Worm (Caenorhabditis elegans) whole organism, late embryonic: ENCODE data around the gene str-185.

Source experiments
- C08G9.2 ChIP-seq: sonication (generic microtip); optimal IDR thresholded peaks from 2 replicates; lab custom pipeline; 2016; ENCODE audit warnings: mild to moderate bottlenecking, missing genetic modification characterization, moderate library complexity, missing compliant biosample characterization
- C38D4.7 ChIP-seq: fragments of 200-800 bp; sonication (Bioruptor generic); optimal IDR thresholded peaks from 2 replicates; lab custom pipeline; 2018; ENCODE audit warnings: mild to moderate bottlenecking, missing genetic modification characterization, moderate library complexity, missing compliant biosample characterization
- K09A11.1 ChIP-seq: sonication (generic microtip); optimal IDR thresholded peaks from 2 replicates; lab custom pipeline; 2017; ENCODE audit warnings: antibody characterized with exemption, mild to moderate bottlenecking, missing genetic modification characterization, missing compliant biosample characterization; ENCODE audit not compliant: insufficient read depth
- T23F11.4 ChIP-seq: fragments of 200-800 bp; sonication (Bioruptor generic); optimal IDR thresholded peaks from 2 replicates; lab custom pipeline; 2018; ENCODE audit warnings: mild to moderate bottlenecking, missing genetic modification characterization, missing compliant biosample characterization
- ahr-1 ChIP-seq: sonication (generic microtip); optimal IDR thresholded peaks from 2 replicates; lab custom pipeline; 2016; ENCODE audit warnings: missing genetic modification characterization, missing compliant biosample characterization
- ama-1 ChIP-seq: fragments of 150-350 bp; optimal IDR thresholded peaks from 2 replicates; lab custom pipeline; 2014
- ceh-14 ChIP-seq: sonication (generic microtip); optimal IDR thresholded peaks from 2 replicates; lab custom pipeline; 2016; ENCODE audit warnings: missing genotype, missing genetic modification characterization, missing compliant biosample characterization
- ceh-31 ChIP-seq: sonication (generic microtip); optimal IDR thresholded peaks from 2 replicates; lab custom pipeline; 2016; ENCODE audit warnings: missing genetic modification characterization, missing compliant biosample characterization
- ceh-34 ChIP-seq: sonication (generic microtip); optimal IDR thresholded peaks from 2 replicates; lab custom pipeline; 2016; ENCODE audit warnings: mild to moderate bottlenecking, missing genetic modification characterization, missing compliant biosample characterization
- ceh-45 ChIP-seq: fragments of 200-800 bp; sonication (Bioruptor generic); IDR thresholded peaks from 2 replicates; pipeline ENCODE4 v1.3.6; 2022; ENCODE audit warnings: missing genetic modification reagents, missing genetic modification characterization, missing compliant biosample characterization
- ceh-6 ChIP-seq: fragments of 200-800 bp; sonication (Bioruptor generic); optimal IDR thresholded peaks from 2 replicates; lab custom pipeline; 2018; ENCODE audit warnings: mild to moderate bottlenecking, missing genetic modification characterization, missing compliant biosample characterization
- dmd-4 ChIP-seq: sonication (generic microtip); optimal IDR thresholded peaks from 2 replicates; lab custom pipeline; 2016; ENCODE audit warnings: borderline replicate concordance, missing genetic modification characterization, missing compliant biosample characterization
- elt-2 ChIP-seq: sonication (generic microtip); optimal IDR thresholded peaks from 2 replicates; lab custom pipeline; 2016; ENCODE audit warnings: missing genetic modification reagents, missing genetic modification characterization, missing compliant biosample characterization
- elt-4 ChIP-seq: sonication (generic microtip); optimal IDR thresholded peaks from 2 replicates; lab custom pipeline; 2016; ENCODE audit warnings: missing genetic modification characterization, missing compliant biosample characterization
- eyg-1 ChIP-seq: sonication (generic microtip); optimal IDR thresholded peaks from 2 replicates; lab custom pipeline; 2016; ENCODE audit warnings: missing genotype, missing genetic modification characterization, missing compliant biosample characterization
- fkh-10 ChIP-seq: fragments of 150-350 bp; optimal IDR thresholded peaks from 2 replicates; lab custom pipeline; 2014; ENCODE audit warnings: missing biosample characterization, missing genetic modification reagents, missing genetic modification characterization
- fkh-6 ChIP-seq: sonication (generic microtip); optimal IDR thresholded peaks from 2 replicates; lab custom pipeline; 2016; ENCODE audit warnings: missing genetic modification characterization, missing compliant biosample characterization
- gmeb-2 ChIP-seq: sonication (generic microtip); optimal IDR thresholded peaks from 2 replicates; lab custom pipeline; 2016; ENCODE audit warnings: missing genetic modification characterization, inconsistent platforms, missing compliant biosample characterization
- hlh-13 ChIP-seq: fragments of 200-800 bp; sonication (Bioruptor generic); optimal IDR thresholded peaks from 2 replicates; lab custom pipeline; 2018; ENCODE audit warnings: mild to moderate bottlenecking, missing genetic modification characterization, missing compliant biosample characterization
- hlh-15 ChIP-seq: sonication (generic microtip); optimal IDR thresholded peaks from 2 replicates; lab custom pipeline; 2016; ENCODE audit warnings: missing genetic modification characterization, missing compliant biosample characterization
- hlh-30 ChIP-seq: sonication (generic microtip); optimal IDR thresholded peaks from 2 replicates; lab custom pipeline; 2017; ENCODE audit warnings: antibody characterized with exemption, missing genetic modification characterization, missing compliant biosample characterization; ENCODE audit not compliant: insufficient read depth
- hlh-6 ChIP-seq: sonication (generic microtip); optimal IDR thresholded peaks from 2 replicates; lab custom pipeline; 2016; ENCODE audit warnings: missing genotype, missing genetic modification characterization, missing compliant biosample characterization
- lin-11 ChIP-seq: fragments of 200-800 bp; sonication (Bioruptor generic); optimal IDR thresholded peaks from 2 replicates; lab custom pipeline; 2018; ENCODE audit warnings: mild to moderate bottlenecking, missing genetic modification characterization, missing compliant biosample characterization
- madf-2 ChIP-seq: sonication (generic microtip); optimal IDR thresholded peaks from 2 replicates; lab custom pipeline; 2017; ENCODE audit warnings: missing genetic modification characterization, missing compliant biosample characterization
- mec-3 ChIP-seq: sonication (generic microtip); optimal IDR thresholded peaks from 2 replicates; lab custom pipeline; 2016; ENCODE audit warnings: borderline replicate concordance, missing genetic modification characterization, missing compliant biosample characterization
- nhr-11 ChIP-seq: fragments of 150-350 bp; optimal IDR thresholded peaks from 2 replicates; lab custom pipeline; 2014; ENCODE audit warnings: missing biosample characterization, missing genetic modification characterization
- nhr-232 ChIP-seq: sonication (generic microtip); optimal IDR thresholded peaks from 2 replicates; lab custom pipeline; 2016; ENCODE audit warnings: missing genetic modification characterization, missing compliant biosample characterization
- pag-3 ChIP-seq: sonication (generic microtip); optimal IDR thresholded peaks from 2 replicates; lab custom pipeline; 2016; ENCODE audit warnings: missing compliant biosample characterization, missing genetic modification characterization, borderline replicate concordance
- pat-9 ChIP-seq: fragments of 200-800 bp; sonication (Bioruptor generic); optimal IDR thresholded peaks from 2 replicates; lab custom pipeline; 2018; ENCODE audit warnings: mild to moderate bottlenecking, missing genetic modification characterization, moderate library complexity, missing compliant biosample characterization
- pax-1 ChIP-seq: fragments of 150-350 bp; optimal IDR thresholded peaks from 2 replicates; lab custom pipeline; 2014; ENCODE audit warnings: missing biosample characterization, missing genetic modification characterization
- pha-4 ChIP-seq: fragments of 150-350 bp; optimal IDR thresholded peaks from 2 replicates; lab custom pipeline; 2018; ENCODE audit warnings: missing biosample characterization, missing genetic modification reagents, missing genetic modification characterization
- sox-2 ChIP-seq: fragments of 200-800 bp; sonication (Bioruptor generic); IDR thresholded peaks from 2 replicates; pipeline ENCODE4 v1.3.6; 2022; ENCODE audit warnings: missing genetic modification reagents, missing genetic modification characterization, missing compliant biosample characterization
- sox-4 ChIP-seq: sonication (generic microtip); optimal IDR thresholded peaks from 2 replicates; lab custom pipeline; 2017; ENCODE audit warnings: mild to moderate bottlenecking, missing genetic modification characterization, inconsistent platforms, missing compliant biosample characterization
- tbx-2 ChIP-seq: sonication (generic microtip); optimal IDR thresholded peaks from 2 replicates; lab custom pipeline; 2016; ENCODE audit warnings: missing genetic modification characterization, missing compliant biosample characterization
- tbx-7 ChIP-seq: sonication (generic microtip); optimal IDR thresholded peaks from 2 replicates; lab custom pipeline; 2016; ENCODE audit warnings: missing genotype, missing genetic modification characterization, missing compliant biosample characterization
- unc-42 ChIP-seq: sonication (generic microtip); optimal IDR thresholded peaks from 2 replicates; lab custom pipeline; 2016; ENCODE audit warnings: missing genotype, missing genetic modification characterization, missing compliant biosample characterization
- unc-55 ChIP-seq: sonication (generic microtip); optimal IDR thresholded peaks from 2 replicates; lab custom pipeline; 2017; ENCODE audit warnings: missing biosample characterization, missing genetic modification reagents, missing genetic modification characterization
- unc-86 ChIP-seq: sonication (generic microtip); optimal IDR thresholded peaks from 2 replicates; lab custom pipeline; 2016; ENCODE audit warnings: missing genetic modification characterization, missing compliant biosample characterization
- ztf-16 ChIP-seq: sonication (generic microtip); optimal IDR thresholded peaks from 2 replicates; lab custom pipeline; 2017; ENCODE audit warnings: missing genetic modification characterization, missing compliant biosample characterization

str-185 gene

ce11 chrIV:4451576-4451975 lies 21.8 kb upstream of the str-185 start, which contains the start of gene R08C7.1:
R08C7.1 (plus strand) TSS chrIV:4451876.
- TF ChIP-seq ceh-6 (GFP tag; lab: Kevin White, UChicago) (no peak), eyg-1 (tag; lab: Kevin White, UChicago) (no peak), hlh-13 (GFP tag; lab: Kevin White, UChicago) (no peak), tbx-7 (no peak), K09A11.1 (tag; lab: Kevin White, UChicago) (no peak), ama-1 (lab: Kevin White, UChicago) (no peak), ztf-16 (tag; lab: Kevin White, UChicago) (no peak), hlh-6 (tag; lab: Kevin White, UChicago) (no peak), lin-11 (no peak), hlh-30 (no peak)

ce11 chrIV:4449843-4450242 lies 20.0 kb upstream of the str-185 start:
- peak; percentile 75 for TF ChIP-seq elt-2 (tag; lab: Kevin White, UChicago)
- no peak for TF ChIP-seq ceh-45 (GFP tag; lab: Robert Waterston, UW)

ce11 chrIV:4449439-4449838 lies 19.6 kb upstream of the str-185 start, which contains the start of gene R08C7.12:
R08C7.12 (plus strand) TSS chrIV:4449739.
- TF ChIP-seq pha-4 (no peak), sox-4 (tag; lab: Kevin White, UChicago) (no peak), lin-11 (no peak), dmd-4 (no peak), C08G9.2 (tag; lab: Kevin White, UChicago) (no peak), ztf-16 (tag; lab: Kevin White, UChicago) (no peak), gmeb-2 (tag; lab: Kevin White, UChicago) (no peak), K09A11.1 (tag; lab: Kevin White, UChicago) (no peak), unc-42 (tag; lab: Kevin White, UChicago) (no peak), pax-1 (tag; lab: Kevin White, UChicago) (no peak), ceh-34 (tag; lab: Kevin White, UChicago) (no peak), unc-55 (GFP tag; lab: Kevin White, UChicago) (no peak), nhr-11 (tag; lab: Kevin White, UChicago) (no peak), hlh-15 (tag; lab: Kevin White, UChicago) (no peak), mec-3 (tag; lab: Kevin White, UChicago) (no peak), fkh-10 (GFP tag; lab: Kevin White, UChicago) (no peak), fkh-6 (tag; lab: Kevin White, UChicago) (no peak), ceh-31 (no peak), sox-2 (no peak), pat-9 (tag; lab: Kevin White, UChicago) (no peak)

- TF ChIP-seq ceh-31: peak; percentile 3
- TF ChIP-seq unc-55 (GFP tag; lab: Kevin White, UChicago): no peak
- no peak for TF ChIP-seq dmd-4
- peak; percentile 45 for TF ChIP-seq hlh-30
- peak; percentile 73 for TF ChIP-seq sox-2
- TF ChIP-seq unc-42 (tag; lab: Kevin White, UChicago): peak; percentile 10
- peak; percentile 13 for TF ChIP-seq tbx-2 (tag; lab: Kevin White, UChicago)
Measured at ce11 chrIV:4448343-4448742, 18.5 kb upstream of the str-185 start.

- no peak for TF ChIP-seq T23F11.4 (GFP tag; lab: Kevin White, UChicago)
- no peak for TF ChIP-seq C38D4.7
- TF ChIP-seq elt-4: no peak
- no peak for TF ChIP-seq ceh-14
- TF ChIP-seq mec-3 (tag; lab: Kevin White, UChicago): no peak
- no peak for TF ChIP-seq nhr-232 (tag; lab: Kevin White, UChicago)
- no peak for TF ChIP-seq madf-2 (tag; lab: Kevin White, UChicago)
- TF ChIP-seq ahr-1 (tag; lab: Kevin White, UChicago): no peak
- TF ChIP-seq pha-4: no peak
- no peak for TF ChIP-seq pag-3
- no peak for TF ChIP-seq sox-2
- no peak for TF ChIP-seq fkh-6 (tag; lab: Kevin White, UChicago)
- TF ChIP-seq unc-86 (tag; lab: Kevin White, UChicago): no peak
- no peak for TF ChIP-seq hlh-6 (tag; lab: Kevin White, UChicago)
- no peak for TF ChIP-seq tbx-7
Measured at ce11 chrIV:4447367-4447766, 17.6 kb upstream of the str-185 start.
